Worm (Caenorhabditis elegans) whole organism, young adult: ENCODE data around the gene mrpl-21.

ENCODE experiments used
- F49E8.2 ChIP-seq: sonication (generic microtip); optimal IDR thresholded peaks from 3 replicates; lab custom pipeline; 2017; ENCODE audit warnings: missing genetic modification characterization, mild to moderate bottlenecking, missing compliant biosample characterization, antibody characterized with exemption, moderate library complexity; ENCODE audit not compliant: insufficient read depth
- efl-1 ChIP-seq: fragments of 150-350 bp; optimal IDR thresholded peaks from 2 replicates; lab custom pipeline; 2014; ENCODE audit warnings: missing biosample characterization, missing genetic modification reagents, missing genetic modification characterization
- mes-4 ChIP-seq: sonication (generic microtip); optimal IDR thresholded peaks from 2 replicates; lab custom pipeline; 2016; ENCODE audit warnings: missing genotype, missing genetic modification characterization, missing compliant biosample characterization
- unc-62 ChIP-seq: fragments of 150-350 bp; optimal IDR thresholded peaks from 2 replicates; lab custom pipeline; 2014; ENCODE audit warnings: missing biosample characterization, missing genetic modification reagents, missing genetic modification characterization

- TF ChIP-seq efl-1 (GFP tag; lab: Kevin White, UChicago) (no peak), mes-4 (no peak), unc-62 (GFP tag; lab: Kevin White, UChicago) (no peak), F49E8.2 (tag; lab: Kevin White, UChicago) (no peak)
Measured at ce11 chrIII:4289952-4290351, 46.6 kb upstream of the mrpl-21 start.
